Worm (Caenorhabditis elegans): ENCODE data around the gene clp-9.

clp-9 gene

ce11 chrV:9889629-9890028 lies 3.9 kb upstream of the clp-9 start, which contains the start of gene fshr-1:
fshr-1 (plus strand) TSS chrV:9889837.
- TF ChIP-seq ref-1 (GFP tag; conservative IDR thresholded peaks at IDR 0.05) (no peak), ztf-23 (GFP tag; IDR thresholded peaks at IDR 0.05) (no peak)

ce11 chrV:9879867-9880266 lies 5.9 kb downstream of the clp-9 start, which contains the start of gene sdz-31:
sdz-31 (plus strand) TSS chrV:9880167.
- no peak for TF ChIP-seq cog-1 (tag; optimal IDR thresholded peaks at IDR 0.05)
- TF ChIP-seq T22C8.4 (GFP tag; IDR thresholded peaks at IDR 0.05): no peak
- TF ChIP-seq med-1 (GFP tag; optimal IDR thresholded peaks at IDR 0.05; ENCODE audit: insufficient read depth): no peak
- TF ChIP-seq ztf-29 (GFP tag; IDR thresholded peaks at IDR 0.05): no peak
- no peak for TF ChIP-seq klf-2 (GFP tag; conservative IDR thresholded peaks at IDR 0.05)
- no peak for TF ChIP-seq ztf-23 (GFP tag; IDR thresholded peaks at IDR 0.05)
- no peak for TF ChIP-seq tab-1 (GFP tag; IDR thresholded peaks at IDR 0.05)
- TF ChIP-seq ref-1 (GFP tag; conservative IDR thresholded peaks at IDR 0.05): no peak
- TF ChIP-seq flt-1 (GFP tag; IDR thresholded peaks at IDR 0.05): no peak

- TF ChIP-seq med-1 (GFP tag; optimal IDR thresholded peaks at IDR 0.05; ENCODE audit: insufficient read depth) (no peak), cog-1 (tag; optimal IDR thresholded peaks at IDR 0.05) (no peak), tab-1 (GFP tag; IDR thresholded peaks at IDR 0.05) (no peak), klf-2 (GFP tag; conservative IDR thresholded peaks at IDR 0.05) (no peak), flt-1 (GFP tag; IDR thresholded peaks at IDR 0.05) (no peak), ztf-29 (GFP tag; IDR thresholded peaks at IDR 0.05) (no peak), ztf-23 (GFP tag; IDR thresholded peaks at IDR 0.05) (no peak), T22C8.4 (GFP tag; IDR thresholded peaks at IDR 0.05) (no peak), ref-1 (GFP tag; conservative IDR thresholded peaks at IDR 0.05) (no peak)
Observed at ce11 chrV:9879404-9879803, 6.4 kb downstream of the clp-9 start, which contains the start of gene srab-26. srab-26 (minus strand) TSS chrV:9879504.

ce11 chrV:9871339-9871738 lies 14.4 kb downstream of the clp-9 start, which contains the start of gene srab-18:
srab-18 (minus strand) TSS chrV:9871439.
- no peak for TF ChIP-seq flt-1 (GFP tag; IDR thresholded peaks at IDR 0.05)
- TF ChIP-seq ref-1 (GFP tag; conservative IDR thresholded peaks at IDR 0.05): no peak

- TF ChIP-seq flt-1 (GFP tag; IDR thresholded peaks at IDR 0.05) (no peak), med-1 (GFP tag; optimal IDR thresholded peaks at IDR 0.05; ENCODE audit: insufficient read depth) (no peak), T22C8.4 (GFP tag; IDR thresholded peaks at IDR 0.05) (no peak), ztf-29 (GFP tag; IDR thresholded peaks at IDR 0.05) (no peak), tab-1 (GFP tag; IDR thresholded peaks at IDR 0.05) (no peak), cog-1 (tag; optimal IDR thresholded peaks at IDR 0.05) (no peak), ztf-23 (GFP tag; IDR thresholded peaks at IDR 0.05) (no peak), ref-1 (GFP tag; conservative IDR thresholded peaks at IDR 0.05) (no peak), klf-2 (GFP tag; conservative IDR thresholded peaks at IDR 0.05) (no peak)
Observed at ce11 chrV:9868311-9868710, 17.5 kb downstream of the clp-9 start, which contains the start of gene srab-17. srab-17 (minus strand) TSS chrV:9868411.

- no peak for TF ChIP-seq ref-1 (GFP tag; conservative IDR thresholded peaks at IDR 0.05)
- no peak for TF ChIP-seq flt-1 (GFP tag; IDR thresholded peaks at IDR 0.05)
- TF ChIP-seq ztf-23 (GFP tag; IDR thresholded peaks at IDR 0.05): no peak
- no peak for TF ChIP-seq T22C8.4 (GFP tag; IDR thresholded peaks at IDR 0.05)
- no peak for TF ChIP-seq klf-2 (GFP tag; conservative IDR thresholded peaks at IDR 0.05)
- no peak for TF ChIP-seq tab-1 (GFP tag; IDR thresholded peaks at IDR 0.05)
- no peak for TF ChIP-seq med-1 (GFP tag; optimal IDR thresholded peaks at IDR 0.05; ENCODE audit: insufficient read depth)
- TF ChIP-seq ztf-29 (GFP tag; IDR thresholded peaks at IDR 0.05): no peak
- no peak for TF ChIP-seq cog-1 (tag; optimal IDR thresholded peaks at IDR 0.05)
Observed at ce11 chrV:9860337-9860736, 25.4 kb downstream of the clp-9 start.

ce11 chrV:9859863-9860262 lies 25.9 kb downstream of the clp-9 start, which contains the start of gene lsy-12:
lsy-12 (minus strand) TSS chrV:9859963.
- TF ChIP-seq tab-1 (GFP tag; IDR thresholded peaks at IDR 0.05): no peak
- TF ChIP-seq klf-2 (GFP tag; conservative IDR thresholded peaks at IDR 0.05): no peak
- no peak for TF ChIP-seq cog-1 (tag; optimal IDR thresholded peaks at IDR 0.05)
- TF ChIP-seq ref-1 (GFP tag; conservative IDR thresholded peaks at IDR 0.05): no peak
- TF ChIP-seq med-1 (GFP tag; optimal IDR thresholded peaks at IDR 0.05; ENCODE audit: insufficient read depth): no peak
- TF ChIP-seq T22C8.4 (GFP tag; IDR thresholded peaks at IDR 0.05): no peak
- no peak for TF ChIP-seq ztf-23 (GFP tag; IDR thresholded peaks at IDR 0.05)
- TF ChIP-seq flt-1 (GFP tag; IDR thresholded peaks at IDR 0.05): no peak
- no peak for TF ChIP-seq ztf-29 (GFP tag; IDR thresholded peaks at IDR 0.05)

- TF ChIP-seq ztf-29 (GFP tag; IDR thresholded peaks at IDR 0.05): no peak
- no peak for TF ChIP-seq cog-1 (tag; optimal IDR thresholded peaks at IDR 0.05)
- no peak for TF ChIP-seq T22C8.4 (GFP tag; IDR thresholded peaks at IDR 0.05)
- no peak for TF ChIP-seq med-1 (GFP tag; optimal IDR thresholded peaks at IDR 0.05; ENCODE audit: insufficient read depth)
- TF ChIP-seq flt-1 (GFP tag; IDR thresholded peaks at IDR 0.05): no peak
- TF ChIP-seq ztf-23 (GFP tag; IDR thresholded peaks at IDR 0.05): no peak
- no peak for TF ChIP-seq ref-1 (GFP tag; conservative IDR thresholded peaks at IDR 0.05)
- no peak for TF ChIP-seq tab-1 (GFP tag; IDR thresholded peaks at IDR 0.05)
- TF ChIP-seq klf-2 (GFP tag; conservative IDR thresholded peaks at IDR 0.05): no peak
Observed at ce11 chrV:9856978-9857377, 28.8 kb downstream of the clp-9 start.

- TF ChIP-seq flt-1 (GFP tag; IDR thresholded peaks at IDR 0.05) (no peak), cog-1 (tag; optimal IDR thresholded peaks at IDR 0.05) (peak; percentile 31)
Observed at ce11 chrV:9855920-9856852, 29.6 kb downstream of the clp-9 start.

- TF ChIP-seq T22C8.4 (GFP tag; IDR thresholded peaks at IDR 0.05): no peak
- no peak for TF ChIP-seq cog-1 (tag; optimal IDR thresholded peaks at IDR 0.05)
- TF ChIP-seq med-1 (GFP tag; optimal IDR thresholded peaks at IDR 0.05; ENCODE audit: insufficient read depth): no peak
- TF ChIP-seq ref-1 (GFP tag; conservative IDR thresholded peaks at IDR 0.05): no peak
- TF ChIP-seq flt-1 (GFP tag; IDR thresholded peaks at IDR 0.05): no peak
- no peak for TF ChIP-seq tab-1 (GFP tag; IDR thresholded peaks at IDR 0.05)
- TF ChIP-seq ztf-23 (GFP tag; IDR thresholded peaks at IDR 0.05): no peak
- TF ChIP-seq klf-2 (GFP tag; conservative IDR thresholded peaks at IDR 0.05): no peak
- TF ChIP-seq ztf-29 (GFP tag; IDR thresholded peaks at IDR 0.05): no peak
Observed at ce11 chrV:9853801-9854200, 32.0 kb downstream of the clp-9 start.
